Worm (Caenorhabditis elegans) whole organism, L3 larva: ENCODE results near the gene xbx-9.

Source experiments
- R02D3.7 ChIP-seq: fragments of 150-350 bp; optimal IDR thresholded peaks from 2 replicates; lab custom pipeline; 2014; ENCODE audit warnings: missing biosample characterization, missing genetic modification characterization
- ZK546.5 ChIP-seq: sonication (generic microtip); optimal IDR thresholded peaks from 2 replicates; lab custom pipeline; 2017; ENCODE audit warnings: missing biosample characterization, missing genetic modification characterization
- aly-2 ChIP-seq: fragments of 150-350 bp; optimal IDR thresholded peaks from 2 replicates; lab custom pipeline; 2014; ENCODE audit warnings: missing biosample characterization, missing genetic modification characterization
- ama-1 ChIP-seq: fragments of 150-350 bp; optimal IDR thresholded peaks from 2 replicates; lab custom pipeline; 2018
- ceh-16 ChIP-seq: sonication (generic microtip); optimal IDR thresholded peaks from 2 replicates; lab custom pipeline; 2017; ENCODE audit warnings: missing biosample characterization, missing genetic modification characterization
- ceh-28 ChIP-seq: fragments of 150-350 bp; optimal IDR thresholded peaks from 2 replicates; lab custom pipeline; 2014; ENCODE audit warnings: missing biosample characterization, missing genetic modification reagents, missing genetic modification characterization
- ceh-82 ChIP-seq: fragments of 150-350 bp; optimal IDR thresholded peaks from 2 replicates; lab custom pipeline; 2014; ENCODE audit warnings: missing biosample characterization, missing genetic modification characterization
- ceh-9 ChIP-seq: sonication (generic microtip); optimal IDR thresholded peaks from 2 replicates; lab custom pipeline; 2018; ENCODE audit warnings: missing biosample characterization, missing genetic modification characterization
- daf-12 ChIP-seq: fragments of 150-350 bp; optimal IDR thresholded peaks from 2 replicates; lab custom pipeline; 2014; ENCODE audit warnings: missing biosample characterization, missing genetic modification reagents, missing genetic modification characterization
- egl-27 ChIP-seq: sonication (generic microtip); optimal IDR thresholded peaks from 4 replicates; lab custom pipeline; 2017; ENCODE audit warnings: missing biosample characterization, missing genetic modification reagents, missing genetic modification characterization
- elt-1 ChIP-seq: fragments of 150-350 bp; optimal IDR thresholded peaks from 2 replicates; lab custom pipeline; 2014; ENCODE audit warnings: missing biosample characterization, missing genetic modification characterization
- elt-2 ChIP-seq: sonication (generic microtip); optimal IDR thresholded peaks from 2 replicates; lab custom pipeline; 2016; ENCODE audit warnings: missing genetic modification reagents, mild to moderate bottlenecking, missing genetic modification characterization, missing compliant biosample characterization
- eor-1 ChIP-seq, 2 experiments: fragments of 150-350 bp; optimal IDR thresholded peaks; 2 replicates each; lab custom pipeline; 2014 to 2018; ENCODE audit warnings: missing biosample characterization in 2 of 2, missing genetic modification characterization in 2 of 2
- fkh-10 ChIP-seq: sonication (generic microtip); optimal IDR thresholded peaks from 2 replicates; lab custom pipeline; 2017; ENCODE audit warnings: missing biosample characterization, missing genetic modification reagents, missing genetic modification characterization
- hmg-11 ChIP-seq: sonication (generic microtip); optimal IDR thresholded peaks from 2 replicates; lab custom pipeline; 2016; ENCODE audit warnings: missing genetic modification characterization, missing compliant biosample characterization
- lin-15B ChIP-seq: fragments of 150-350 bp; optimal IDR thresholded peaks from 2 replicates; lab custom pipeline; 2014; ENCODE audit warnings: missing biosample characterization, missing genetic modification characterization
- lin-39 ChIP-seq: fragments of 150-350 bp; optimal IDR thresholded peaks from 2 replicates; lab custom pipeline; 2018; ENCODE audit warnings: missing biosample characterization, missing genetic modification reagents, missing genetic modification characterization
- lsy-12 ChIP-seq: sonication (generic microtip); optimal IDR thresholded peaks from 2 replicates; lab custom pipeline; 2016; ENCODE audit warnings: mild to moderate bottlenecking, missing genetic modification characterization, missing compliant biosample characterization
- mdl-1 ChIP-seq: fragments of 150-350 bp; optimal IDR thresholded peaks from 2 replicates; lab custom pipeline; 2014; ENCODE audit warnings: missing biosample characterization, missing genetic modification characterization
- mml-1 ChIP-seq: fragments of 150-350 bp; sonication (generic microtip); optimal IDR thresholded peaks from 3 replicates; lab custom pipeline; 2014; ENCODE audit warnings: missing biosample characterization, missing genetic modification characterization
- nfya-1 ChIP-seq: sonication (generic microtip); optimal IDR thresholded peaks from 2 replicates; lab custom pipeline; 2017; ENCODE audit warnings: missing genetic modification characterization, mild to moderate bottlenecking, missing compliant biosample characterization, antibody characterized with exemption, moderate library complexity; ENCODE audit not compliant: insufficient read depth
- nhr-12 ChIP-seq: fragments of 150-350 bp; optimal IDR thresholded peaks from 2 replicates; lab custom pipeline; 2014; ENCODE audit warnings: missing biosample characterization, missing genetic modification characterization
- nhr-237 ChIP-seq: fragments of 150-350 bp; optimal IDR thresholded peaks from 2 replicates; lab custom pipeline; 2014; ENCODE audit warnings: missing biosample characterization, missing genetic modification characterization
- nhr-25 ChIP-seq: sonication (generic microtip); optimal IDR thresholded peaks from 2 replicates; lab custom pipeline; 2017; ENCODE audit warnings: missing biosample characterization, missing genetic modification characterization
- nhr-28 ChIP-seq: fragments of 150-350 bp; optimal IDR thresholded peaks from 2 replicates; lab custom pipeline; 2014; ENCODE audit warnings: missing biosample characterization, missing genetic modification characterization
- nhr-43 ChIP-seq: sonication (generic microtip); optimal IDR thresholded peaks from 2 replicates; lab custom pipeline; 2016; ENCODE audit warnings: mild to moderate bottlenecking, missing genetic modification characterization, missing compliant biosample characterization; ENCODE audit not compliant: poor library complexity, severe bottlenecking
- nhr-67 ChIP-seq: fragments of 150-350 bp; optimal IDR thresholded peaks from 2 replicates; lab custom pipeline; 2014; ENCODE audit warnings: missing biosample characterization, missing genetic modification characterization
- nhr-77 ChIP-seq: fragments of 150-350 bp; optimal IDR thresholded peaks from 2 replicates; lab custom pipeline; 2014; ENCODE audit warnings: missing biosample characterization, missing genetic modification characterization
- pha-4 ChIP-seq: fragments of 150-350 bp; optimal IDR thresholded peaks from 2 replicates; lab custom pipeline; 2014; ENCODE audit warnings: missing biosample characterization, missing genetic modification reagents, missing genetic modification characterization
- pqm-1 ChIP-seq: fragments of 150-350 bp; optimal IDR thresholded peaks from 2 replicates; lab custom pipeline; 2017; ENCODE audit warnings: missing biosample characterization, missing genetic modification characterization, inconsistent platforms
- sea-2 ChIP-seq: fragments of 150-350 bp; sonication (generic microtip); optimal IDR thresholded peaks from 4 replicates; lab custom pipeline; 2014; ENCODE audit warnings: missing biosample characterization, missing genetic modification reagents, missing genetic modification characterization
- skn-1 ChIP-seq: fragments of 150-350 bp; optimal IDR thresholded peaks from 2 replicates; lab custom pipeline; 2014; ENCODE audit warnings: missing biosample characterization, missing genetic modification characterization
- snpc-4 ChIP-seq: fragments of 150-350 bp; optimal IDR thresholded peaks from 2 replicates; lab custom pipeline; 2014; ENCODE audit warnings: missing biosample characterization, missing genetic modification characterization
- tbx-2 ChIP-seq: sonication (generic microtip); optimal IDR thresholded peaks from 2 replicates; lab custom pipeline; 2016; ENCODE audit warnings: mild to moderate bottlenecking, missing genetic modification characterization, missing compliant biosample characterization
- unc-39 ChIP-seq: sonication (generic microtip); optimal IDR thresholded peaks from 4 replicates; lab custom pipeline; 2017; ENCODE audit warnings: missing biosample characterization, missing genetic modification characterization
- unc-62 ChIP-seq: fragments of 150-350 bp; sonication (generic microtip); optimal IDR thresholded peaks from 4 replicates; lab custom pipeline; 2014; ENCODE audit warnings: missing biosample characterization, missing genetic modification reagents, missing genetic modification characterization
- zag-1 ChIP-seq: fragments of 150-350 bp; optimal IDR thresholded peaks from 2 replicates; lab custom pipeline; 2014; ENCODE audit warnings: missing biosample characterization, missing genetic modification characterization
- ztf-11 ChIP-seq: fragments of 150-350 bp; optimal IDR thresholded peaks from 2 replicates; lab custom pipeline; 2014; ENCODE audit warnings: missing biosample characterization, missing genetic modification characterization
- ztf-4 ChIP-seq: fragments of 150-350 bp; optimal IDR thresholded peaks from 2 replicates; lab custom pipeline; 2014; ENCODE audit warnings: missing biosample characterization, missing genetic modification characterization

Gene xbx-9

DNA sequence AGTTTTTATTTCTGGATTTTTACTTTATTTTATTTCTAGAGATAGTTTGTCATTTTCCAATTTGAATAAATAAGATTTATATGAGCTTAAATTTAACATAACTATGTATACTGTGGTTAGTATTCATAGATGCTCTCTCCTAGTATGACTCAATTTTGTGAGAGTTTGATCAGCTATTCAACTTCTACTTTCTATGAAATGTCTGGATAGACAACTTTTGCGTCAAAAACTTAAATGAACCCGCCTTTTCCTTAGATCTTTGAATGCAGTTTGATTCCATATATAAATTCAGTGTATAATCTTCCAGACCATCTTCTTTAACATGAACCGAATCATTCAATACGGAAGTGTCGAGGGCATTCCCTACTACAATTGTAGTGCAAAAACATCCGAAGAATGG, 34.9 kb downstream of the xbx-9 start, which contains the start of gene srt-43:
Gene srt-43, plus strand, starts transcription at position 301 of the 400 bp plus-strand sequence.
- TF ChIP-seq ceh-9 (tag; lab: Kevin White, UChicago) = no peak
- no peak for TF ChIP-seq lsy-12 (tag; lab: Kevin White, UChicago)
- no peak for TF ChIP-seq zag-1 (tag; lab: Kevin White, UChicago)
- TF ChIP-seq unc-39 (tag; lab: Kevin White, UChicago) = no peak
- TF ChIP-seq tbx-2 (tag; lab: Kevin White, UChicago) = no peak
- TF ChIP-seq sea-2 = no peak
- no peak for TF ChIP-seq lin-39
- TF ChIP-seq nfya-1 (tag; lab: Kevin White, UChicago) = no peak
- TF ChIP-seq R02D3.7 (tag; lab: Kevin White, UChicago) = no peak
- no peak for TF ChIP-seq ceh-28 (tag; lab: Kevin White, UChicago)
- no peak for TF ChIP-seq nhr-77 (tag; lab: Kevin White, UChicago)
- TF ChIP-seq lin-15B (tag; lab: Kevin White, UChicago) = no peak
- TF ChIP-seq mdl-1 = no peak
- TF ChIP-seq ceh-16 (tag; lab: Kevin White, UChicago) = no peak
- TF ChIP-seq daf-12 (tag; lab: Kevin White, UChicago) = no peak
- no peak for TF ChIP-seq mml-1 (tag; lab: Kevin White, UChicago)
- TF ChIP-seq ZK546.5 (tag; lab: Kevin White, UChicago) = no peak
- TF ChIP-seq pha-4 (tag; lab: Kevin White, UChicago) = no peak

DNA sequence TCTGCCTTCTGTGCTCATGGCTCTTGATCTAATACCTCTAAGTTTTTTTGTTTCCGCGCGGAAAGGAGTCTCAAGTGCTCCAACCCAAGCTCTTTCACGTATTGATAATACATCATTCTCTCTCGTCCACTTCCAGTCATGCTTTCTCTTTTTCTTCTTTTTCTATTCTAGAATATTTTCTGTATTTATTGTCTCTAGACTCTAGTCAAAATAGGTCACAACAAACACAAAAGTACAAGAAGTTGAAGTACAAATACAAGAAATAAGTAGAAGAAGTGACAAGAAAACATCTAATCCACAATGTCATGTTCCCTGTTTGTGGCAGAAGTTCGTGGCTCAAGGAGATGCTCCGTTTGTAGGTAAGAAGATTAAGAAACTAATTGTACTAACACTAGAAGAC, 39.2 kb downstream of the xbx-9 start, which contains the start of gene ZC455.1:
Gene ZC455.1, plus strand, starts transcription at position 301 of the 400 bp plus-strand sequence.
- TF ChIP-seq nhr-43 (tag; lab: Kevin White, UChicago) (no peak), unc-39 (tag; lab: Kevin White, UChicago) (no peak), elt-1 (tag; lab: Kevin White, UChicago) (no peak), ztf-11 (tag; lab: Kevin White, UChicago) (no peak), skn-1 (tag; lab: Kevin White, UChicago) (no peak), ceh-9 (tag; lab: Kevin White, UChicago) (no peak), ztf-4 (tag; lab: Kevin White, UChicago) (no peak), nhr-67 (no peak), hmg-11 (no peak), nhr-25 (tag; lab: Kevin White, UChicago) (no peak), R02D3.7 (tag; lab: Kevin White, UChicago) (no peak), elt-2 (no peak), nhr-12 (tag; lab: Kevin White, UChicago) (no peak), ama-1 (lab: Kevin White, UChicago) (no peak), snpc-4 (no peak), mdl-1 (no peak)

DNA sequence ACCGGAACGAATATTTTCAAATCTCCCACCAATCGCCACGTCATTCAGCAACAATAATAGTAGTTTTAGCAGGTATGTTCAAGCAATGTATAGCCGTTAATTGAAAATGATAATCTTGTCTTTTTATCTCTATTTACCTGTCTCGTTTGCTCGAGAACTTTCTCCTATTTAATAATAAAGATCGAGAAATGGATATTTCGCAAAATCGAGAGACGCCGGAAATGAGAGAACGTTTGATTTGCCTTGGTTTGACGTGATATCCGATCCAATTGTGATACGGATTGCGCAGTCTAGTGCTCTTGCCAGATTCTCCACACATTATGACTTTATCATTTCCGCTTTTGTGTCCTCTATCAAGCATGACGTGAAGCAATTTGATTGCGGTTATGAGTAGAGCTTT, 39.9 kb downstream of the xbx-9 start:
- TF ChIP-seq egl-27 (tag; lab: Kevin White, UChicago) (no peak), unc-62 (GFP tag; lab: Kevin White, UChicago) (no peak), zag-1 (tag; lab: Kevin White, UChicago) (no peak), nhr-237 (tag; lab: Kevin White, UChicago) (no peak), fkh-10 (GFP tag; lab: Kevin White, UChicago) (no peak), ztf-11 (tag; lab: Kevin White, UChicago) (no peak), nhr-67 (no peak), nfya-1 (tag; lab: Kevin White, UChicago) (no peak), ceh-9 (tag; lab: Kevin White, UChicago) (no peak), pqm-1 (no peak), eor-1 (tag; optimal IDR thresholded peaks at IDR 0.05; lab: Kevin White, UChicago) (no peak), aly-2 (no peak)

- TF ChIP-seq lin-39 (peak; percentile 1), nfya-1 (tag; lab: Kevin White, UChicago) (peak; percentile 49), pha-4 (tag; lab: Kevin White, UChicago) (peak; percentile 33), nhr-28 (no peak), elt-1 (tag; lab: Kevin White, UChicago) (no peak), lsy-12 (tag; lab: Kevin White, UChicago) (peak; percentile 57), nhr-43 (tag; lab: Kevin White, UChicago) (peak; percentile 29), hmg-11 (peak; percentile 64), elt-2 (peak; percentile 28), pqm-1 (peak; percentile 7), ceh-82 (tag; lab: Kevin White, UChicago) (peak; percentile 35), ceh-28 (tag; lab: Kevin White, UChicago) (no peak), tbx-2 (tag; lab: Kevin White, UChicago) (peak; percentile 22)
- TF ChIP-seq, all 47 proteins: peak for 10
Measured at ce11 chrV:12780248-12780647, 46.2 kb downstream of the xbx-9 start.
